Worm (Caenorhabditis elegans): ENCODE measurements around the gene ceh-82.

- TF ChIP-seq snpc-4 (tag; optimal IDR thresholded peaks at IDR 0.05) (no peak), ZK546.5 (tag; optimal IDR thresholded peaks at IDR 0.05) (no peak), T20F7.1 (GFP tag; optimal IDR thresholded peaks at IDR 0.05) (no peak), mxl-3 (GFP tag; optimal IDR thresholded peaks at IDR 0.05) (no peak), Y105C5A.15 (GFP tag; IDR thresholded peaks at IDR 0.05) (no peak), lin-39 (tag; optimal IDR thresholded peaks at IDR 0.05) (no peak), daf-8 (GFP tag; IDR thresholded peaks at IDR 0.05) (no peak), dpl-1 (GFP tag; optimal IDR thresholded peaks at IDR 0.05) (no peak), hlh-11 (tag; optimal IDR thresholded peaks at IDR 0.05) (no peak), nhr-76 (tag; optimal IDR thresholded peaks at IDR 0.05) (no peak), dve-1 (tag; optimal IDR thresholded peaks at IDR 0.05; ENCODE audit: insufficient read depth) (no peak), nhr-77 (tag; optimal IDR thresholded peaks at IDR 0.05) (no peak), ztf-11 (tag; optimal IDR thresholded peaks at IDR 0.05) (no peak), lir-3 (tag; optimal IDR thresholded peaks at IDR 0.05) (no peak)
Observed at ce11 chrII:1691011-1691410, 41.0 kb upstream of the ceh-82 start, which contains the start of gene fbxc-22.

All from whole organism, L4 larva.